Worm (Caenorhabditis elegans) whole organism, mixed stage, embryonic: Measurements from ENCODE around the gene C49F8.15.

Experiments
- M03D4.4 ChIP-seq: sonication (generic microtip); optimal IDR thresholded peaks from 2 replicates; lab custom pipeline; 2017; ENCODE audit warnings: mild to moderate bottlenecking, missing genetic modification characterization, missing compliant biosample characterization
- bed-3 ChIP-seq: fragments of 200-800 bp; sonication (Bioruptor generic); optimal IDR thresholded peaks from 3 replicates; lab custom pipeline; 2018; ENCODE audit warnings: mild to moderate bottlenecking, missing genetic modification characterization, moderate library complexity, missing compliant biosample characterization
- blmp-1 ChIP-seq: fragments of 150-350 bp; optimal IDR thresholded peaks from 2 replicates; lab custom pipeline; 2014; ENCODE audit warnings: missing biosample characterization, missing genetic modification characterization
- ceh-39 ChIP-seq: fragments of 150-350 bp; optimal IDR thresholded peaks from 2 replicates; lab custom pipeline; 2014; ENCODE audit warnings: missing biosample characterization, missing genetic modification characterization
- ceh-43 ChIP-seq: fragments of 200-800 bp; sonication (Bioruptor generic); optimal IDR thresholded peaks from 2 replicates; lab custom pipeline; 2018; ENCODE audit warnings: mild to moderate bottlenecking, missing genetic modification characterization, moderate library complexity, missing compliant biosample characterization
- ceh-83 ChIP-seq: fragments of 200-800 bp; sonication (Bioruptor generic); optimal IDR thresholded peaks from 2 replicates; lab custom pipeline; 2018; ENCODE audit warnings: mild to moderate bottlenecking, missing genetic modification characterization, missing compliant biosample characterization
- cnd-1 ChIP-seq: fragments of 200-800 bp; sonication (Bioruptor generic); optimal IDR thresholded peaks from 2 replicates; lab custom pipeline; 2018; ENCODE audit warnings: mild to moderate bottlenecking, missing genetic modification characterization, missing compliant biosample characterization
- drap-1 ChIP-seq: fragments of 200-800 bp; sonication (Bioruptor generic); optimal IDR thresholded peaks from 3 replicates; lab custom pipeline; 2018; ENCODE audit warnings: mild to moderate bottlenecking, missing genetic modification characterization, missing compliant biosample characterization
- elt-1 ChIP-seq: sonication (generic microtip); optimal IDR thresholded peaks from 2 replicates; lab custom pipeline; 2017; ENCODE audit warnings: missing genetic modification characterization, mild to moderate bottlenecking, missing compliant biosample characterization, antibody characterized with exemption, moderate library complexity, borderline replicate concordance; ENCODE audit not compliant: insufficient read depth
- elt-3 ChIP-seq: fragments of 150-350 bp; optimal IDR thresholded peaks from 2 replicates; lab custom pipeline; 2014; ENCODE audit warnings: missing biosample characterization, missing genetic modification characterization
- flh-1 ChIP-seq: fragments of 200-800 bp; sonication (Bioruptor generic); optimal IDR thresholded peaks from 2 replicates; lab custom pipeline; 2018; ENCODE audit warnings: mild to moderate bottlenecking, missing genetic modification characterization, moderate library complexity, missing compliant biosample characterization
- hlh-1 ChIP-seq: fragments of 150-350 bp; optimal IDR thresholded peaks from 2 replicates; lab custom pipeline; 2014; ENCODE audit warnings: missing biosample characterization, missing genetic modification reagents, missing genetic modification characterization
- lin-13 ChIP-seq: fragments of 150-350 bp; optimal IDR thresholded peaks from 2 replicates; lab custom pipeline; 2014; ENCODE audit warnings: missing biosample characterization, missing genetic modification characterization
- lin-32 ChIP-seq: fragments of 200-800 bp; sonication (Bioruptor generic); optimal IDR thresholded peaks from 2 replicates; lab custom pipeline; 2018; ENCODE audit warnings: mild to moderate bottlenecking, missing genetic modification characterization, missing compliant biosample characterization
- lsy-2 ChIP-seq: fragments of 150-350 bp; optimal IDR thresholded peaks from 2 replicates; lab custom pipeline; 2014; ENCODE audit warnings: missing biosample characterization, missing genetic modification characterization
- mab-5 ChIP-seq: fragments of 150-350 bp; optimal IDR thresholded peaks from 2 replicates; lab custom pipeline; 2014; ENCODE audit warnings: missing biosample characterization, missing genetic modification characterization
- mep-1 ChIP-seq: fragments of 150-350 bp; optimal IDR thresholded peaks from 2 replicates; lab custom pipeline; 2017; ENCODE audit warnings: missing biosample characterization, missing genetic modification reagents, missing genetic modification characterization, inconsistent platforms
- mls-2 ChIP-seq: sonication (generic microtip); optimal IDR thresholded peaks from 2 replicates; lab custom pipeline; 2016; ENCODE audit warnings: mild to moderate bottlenecking, missing genetic modification characterization, moderate library complexity, missing compliant biosample characterization
- nhr-12 ChIP-seq: fragments of 150-350 bp; optimal IDR thresholded peaks from 2 replicates; lab custom pipeline; 2014; ENCODE audit warnings: missing biosample characterization, missing genetic modification characterization
- nhr-2 ChIP-seq: fragments of 150-350 bp; optimal IDR thresholded peaks from 2 replicates; lab custom pipeline; 2014; ENCODE audit warnings: missing biosample characterization, missing genetic modification characterization
- nhr-237 ChIP-seq: fragments of 150-350 bp; optimal IDR thresholded peaks from 2 replicates; lab custom pipeline; 2014; ENCODE audit warnings: missing biosample characterization, missing genetic modification characterization
- nhr-28 ChIP-seq: fragments of 150-350 bp; optimal IDR thresholded peaks from 2 replicates; lab custom pipeline; 2014; ENCODE audit warnings: missing biosample characterization, missing genetic modification characterization
- nhr-76 ChIP-seq: sonication (generic microtip); optimal IDR thresholded peaks from 2 replicates; lab custom pipeline; 2017; ENCODE audit warnings: missing biosample characterization, missing genetic modification characterization
- pha-4 ChIP-seq: fragments of 150-350 bp; optimal IDR thresholded peaks from 2 replicates; lab custom pipeline; 2018; ENCODE audit warnings: missing biosample characterization, missing genetic modification reagents, missing genetic modification characterization
- sem-2 ChIP-seq: fragments of 200-800 bp; sonication (Bioruptor generic); optimal IDR thresholded peaks from 2 replicates; lab custom pipeline; 2018; ENCODE audit warnings: mild to moderate bottlenecking, missing genetic modification characterization, missing compliant biosample characterization
- snpc-4 ChIP-seq: fragments of 150-350 bp; optimal IDR thresholded peaks from 2 replicates; lab custom pipeline; 2014; ENCODE audit warnings: missing biosample characterization, missing genetic modification characterization
- sptf-1 ChIP-seq: sonication (generic microtip); optimal IDR thresholded peaks from 2 replicates; lab custom pipeline; 2017; ENCODE audit warnings: mild to moderate bottlenecking, missing genetic modification characterization, moderate library complexity, missing compliant biosample characterization
- tbx-8 ChIP-seq: fragments of 200-800 bp; sonication (Bioruptor generic); optimal IDR thresholded peaks from 2 replicates; lab custom pipeline; 2018; ENCODE audit warnings: mild to moderate bottlenecking, missing genetic modification characterization, moderate library complexity, missing compliant biosample characterization
- unc-120 ChIP-seq: sonication (generic microtip); optimal IDR thresholded peaks from 2 replicates; lab custom pipeline; 2017; ENCODE audit warnings: missing genetic modification characterization, missing compliant biosample characterization; ENCODE audit not compliant: poor library complexity, severe bottlenecking
- unc-39 ChIP-seq: fragments of 150-350 bp; optimal IDR thresholded peaks from 2 replicates; lab custom pipeline; 2014; ENCODE audit warnings: missing biosample characterization, missing genetic modification characterization
- zip-8 ChIP-seq: fragments of 150-350 bp; optimal IDR thresholded peaks from 2 replicates; lab custom pipeline; 2014; ENCODE audit warnings: missing biosample characterization, missing genetic modification characterization
- ztf-11 ChIP-seq: fragments of 150-350 bp; optimal IDR thresholded peaks from 2 replicates; lab custom pipeline; 2014; ENCODE audit warnings: missing biosample characterization, missing genetic modification characterization

The C49F8.15 gene

ce11 chrX:13384743-13385142 is 22.4 kb upstream of the C49F8.15 start:
- no peak for TF ChIP-seq mab-5
- TF ChIP-seq nhr-2 (tag; lab: Kevin White, UChicago) = no peak
- no peak for TF ChIP-seq ceh-83
- TF ChIP-seq sem-2 (GFP tag; lab: Kevin White, UChicago) = no peak
- no peak for TF ChIP-seq bed-3 (GFP tag; lab: Kevin White, UChicago)
- TF ChIP-seq lin-13 (tag; lab: Kevin White, UChicago) = no peak
- TF ChIP-seq, all 35 proteins: peak for 0

ce11 chrX:13383273-13383672 is 20.9 kb upstream of the C49F8.15 start:
- TF ChIP-seq sem-2 (GFP tag; lab: Kevin White, UChicago) (no peak), nhr-76 (tag; lab: Kevin White, UChicago) (no peak), ztf-11 (no peak), ceh-39 (no peak), mab-5 (no peak), sptf-1 (tag; lab: Kevin White, UChicago) (no peak), flh-1 (GFP tag; lab: Kevin White, UChicago) (no peak), tbx-8 (GFP tag; lab: Kevin White, UChicago) (no peak), drap-1 (GFP tag; lab: Kevin White, UChicago) (no peak), mep-1 (tag; lab: Kevin White, UChicago) (no peak), mls-2 (no peak), unc-120 (tag; lab: Kevin White, UChicago) (no peak), pha-4 (tag; lab: Kevin White, UChicago) (no peak), zip-8 (tag; lab: Kevin White, UChicago) (no peak)

ce11 chrX:13380988-13381742 is 18.8 kb upstream of the C49F8.15 start:
- no peak for TF ChIP-seq nhr-28
- no peak for TF ChIP-seq lin-13 (tag; lab: Kevin White, UChicago)
- no peak for TF ChIP-seq mab-5
- no peak for TF ChIP-seq snpc-4 (tag; lab: Kevin White, UChicago)
- no peak for TF ChIP-seq drap-1 (GFP tag; lab: Kevin White, UChicago)
- TF ChIP-seq ceh-43 (GFP tag; lab: Kevin White, UChicago) = no peak
- TF ChIP-seq mls-2 = no peak
- no peak for TF ChIP-seq ceh-39
- TF ChIP-seq nhr-2 (tag; lab: Kevin White, UChicago) = no peak
- TF ChIP-seq sem-2 (GFP tag; lab: Kevin White, UChicago) = no peak
- TF ChIP-seq lsy-2 = no peak
- no peak for TF ChIP-seq unc-39 (tag; lab: Kevin White, UChicago)
- no peak for TF ChIP-seq bed-3 (GFP tag; lab: Kevin White, UChicago)
- no peak for TF ChIP-seq nhr-12
- no peak for TF ChIP-seq nhr-237 (tag; lab: Kevin White, UChicago)
- TF ChIP-seq M03D4.4 (tag; lab: Kevin White, UChicago) = no peak
- no peak for TF ChIP-seq elt-1
- TF ChIP-seq unc-120 (tag; lab: Kevin White, UChicago) = no peak
- TF ChIP-seq lin-32 (GFP tag; lab: Kevin White, UChicago) = no peak
- TF ChIP-seq ceh-83 = no peak

ce11 chrX:13379072-13379471 is 16.7 kb upstream of the C49F8.15 start:
- TF ChIP-seq zip-8 (tag; lab: Kevin White, UChicago) (peak; percentile 59), unc-120 (tag; lab: Kevin White, UChicago) (no peak)
- TF ChIP-seq, all 35 proteins: peak for 1

ce11 chrX:13376851-13377250 is 14.5 kb upstream of the C49F8.15 start, which contains the start of the genes C49F8.14 and gem-1:
Gene C49F8.14, minus strand, starts transcription at chrX:13376949.
Gene gem-1, minus strand, starts transcription at chrX:13376992.
- no peak for TF ChIP-seq cnd-1 (tag; lab: Kevin White, UChicago)
- TF ChIP-seq mls-2 = no peak
- TF ChIP-seq elt-3 (tag; lab: Kevin White, UChicago) = no peak
- no peak for TF ChIP-seq nhr-237 (tag; lab: Kevin White, UChicago)
- no peak for TF ChIP-seq mab-5
- TF ChIP-seq ztf-11 = no peak
- no peak for TF ChIP-seq bed-3 (GFP tag; lab: Kevin White, UChicago)
- no peak for TF ChIP-seq flh-1 (GFP tag; lab: Kevin White, UChicago)
- no peak for TF ChIP-seq drap-1 (GFP tag; lab: Kevin White, UChicago)
- TF ChIP-seq pha-4 (tag; lab: Kevin White, UChicago) = no peak
- no peak for TF ChIP-seq elt-1
- TF ChIP-seq hlh-1 (tag; lab: Kevin White, UChicago) = no peak
- TF ChIP-seq blmp-1 (tag; lab: Kevin White, UChicago) = no peak
- no peak for TF ChIP-seq M03D4.4 (tag; lab: Kevin White, UChicago)
